Worm (Caenorhabditis elegans): ENCODE measurements around the gene ptr-9.

- no peak for TF ChIP-seq sea-2 (GFP tag; optimal IDR thresholded peaks at IDR 0.05)
- TF ChIP-seq ztf-11 (tag; optimal IDR thresholded peaks at IDR 0.05), result no peak
- no peak for TF ChIP-seq snpc-4 (tag; optimal IDR thresholded peaks at IDR 0.05)
- no peak for TF ChIP-seq lin-39 (tag; optimal IDR thresholded peaks at IDR 0.05)
- TF ChIP-seq hmg-11 (tag; optimal IDR thresholded peaks at IDR 0.05), result no peak
- no peak for TF ChIP-seq nhr-237 (tag; optimal IDR thresholded peaks at IDR 0.05)
- TF ChIP-seq tbx-2 (tag; optimal IDR thresholded peaks at IDR 0.05), result no peak
- TF ChIP-seq nhr-77 (tag; optimal IDR thresholded peaks at IDR 0.05), result no peak
- no peak for TF ChIP-seq fkh-10 (GFP tag; optimal IDR thresholded peaks at IDR 0.05)
- TF ChIP-seq unc-39 (tag; optimal IDR thresholded peaks at IDR 0.05), result no peak
- TF ChIP-seq ama-1 (optimal IDR thresholded peaks at IDR 0.05), result no peak
- no peak for TF ChIP-seq ceh-16 (tag; optimal IDR thresholded peaks at IDR 0.05)
- TF ChIP-seq lin-15B (tag; optimal IDR thresholded peaks at IDR 0.05), result no peak
These were observed 11.2 kb upstream of the ptr-9 start, which contains the start of gene ina-1 for ce11 chrIII:9172702-9173101.

Data from whole organism, L3 larva.